Worm (Caenorhabditis elegans): ENCODE data around the gene srbc-3.

Gene srbc-3

ce11 chrV:3269407-3269806 is 38.9 kb upstream of the srbc-3 start, which contains the start of gene T28A11.19:
TSS of gene T28A11.19 (minus strand) at chrV:3269514.
- no peak for TF ChIP-seq peb-1 (tag; optimal IDR thresholded peaks at IDR 0.05)
- TF ChIP-seq R02D3.7 (tag; optimal IDR thresholded peaks at IDR 0.05) = no peak
- peak; percentile 33 for TF ChIP-seq sma-9 (GFP tag; optimal IDR thresholded peaks at IDR 0.05)
- TF ChIP-seq sma-9 (tag; optimal IDR thresholded peaks at IDR 0.05) = no peak
- no peak for TF ChIP-seq fos-1 (tag; optimal IDR thresholded peaks at IDR 0.05)
- TF ChIP-seq aly-2 (tag; optimal IDR thresholded peaks at IDR 0.05) = no peak

ce11 chrV:3273156-3273555 is 35.1 kb upstream of the srbc-3 start, which contains the start of gene T28A11.20:
TSS of gene T28A11.20 (minus strand) at chrV:3273256.
- TF ChIP-seq sma-3 (GFP tag; optimal IDR thresholded peaks at IDR 0.05) (no peak), C34F6.9 (tag; optimal IDR thresholded peaks at IDR 0.05) (no peak), crh-2 (tag; optimal IDR thresholded peaks at IDR 0.05) (no peak)

ce11 chrV:3273577-3274100 is 34.6 kb upstream of the srbc-3 start, which contains the start of gene T28A11.4:
TSS of gene T28A11.4 (plus strand) at chrV:3274050.
- no peak for TF ChIP-seq lsy-2 (tag; optimal IDR thresholded peaks at IDR 0.05)
- TF ChIP-seq ZK546.5 (tag; optimal IDR thresholded peaks at IDR 0.05) = no peak
- TF ChIP-seq nhr-77 (tag; optimal IDR thresholded peaks at IDR 0.05) = no peak
- no peak for TF ChIP-seq mdl-1 (tag; optimal IDR thresholded peaks at IDR 0.05)
- no peak for TF ChIP-seq nhr-237 (tag; optimal IDR thresholded peaks at IDR 0.05)

ce11 chrV:3275033-3275432 is 33.2 kb upstream of the srbc-3 start, which contains the start of gene T28A11.3:
TSS of gene T28A11.3 (plus strand) at chrV:3275333.
- TF ChIP-seq nhr-6 (tag; optimal IDR thresholded peaks at IDR 0.05) = no peak
- no peak for TF ChIP-seq alr-1 (tag; optimal IDR thresholded peaks at IDR 0.05)
- TF ChIP-seq sma-9 (GFP tag; optimal IDR thresholded peaks at IDR 0.05) = no peak
- TF ChIP-seq sma-9 (tag; optimal IDR thresholded peaks at IDR 0.05) = no peak
- TF ChIP-seq nhr-11 (tag; optimal IDR thresholded peaks at IDR 0.05) = no peak
- TF ChIP-seq nhr-23 (tag; optimal IDR thresholded peaks at IDR 0.05) = no peak
- TF ChIP-seq nhr-12 (tag; optimal IDR thresholded peaks at IDR 0.05) = no peak
- TF ChIP-seq nhr-25 (tag; optimal IDR thresholded peaks at IDR 0.05) = no peak
- no peak for TF ChIP-seq lsy-2 (tag; optimal IDR thresholded peaks at IDR 0.05)
- no peak for TF ChIP-seq nhr-237 (tag; optimal IDR thresholded peaks at IDR 0.05)
- no peak for TF ChIP-seq Y55F3AM.14 (GFP tag; optimal IDR thresholded peaks at IDR 0.05)
- no peak for TF ChIP-seq ceh-82 (tag; optimal IDR thresholded peaks at IDR 0.05)
- TF ChIP-seq crh-2 (tag; optimal IDR thresholded peaks at IDR 0.05) = no peak
- TF ChIP-seq egl-27 (tag; optimal IDR thresholded peaks at IDR 0.05) = no peak

- TF ChIP-seq nhr-77 (tag; optimal IDR thresholded peaks at IDR 0.05) (no peak), sma-9 (GFP tag; optimal IDR thresholded peaks at IDR 0.05) (peak; percentile 92), sma-9 (tag; optimal IDR thresholded peaks at IDR 0.05) (no peak), sem-4 (tag; optimal IDR thresholded peaks at IDR 0.05) (peak; percentile 4), nhr-237 (tag; optimal IDR thresholded peaks at IDR 0.05) (no peak), ceh-82 (tag; optimal IDR thresholded peaks at IDR 0.05) (no peak), ztf-4 (tag; optimal IDR thresholded peaks at IDR 0.05) (no peak), nhr-12 (tag; optimal IDR thresholded peaks at IDR 0.05) (no peak), dmd-4 (tag; optimal IDR thresholded peaks at IDR 0.05) (no peak), lin-13 (GFP tag; optimal IDR thresholded peaks at IDR 0.05) (no peak), F13H6.1 (tag; optimal IDR thresholded peaks at IDR 0.05) (peak; percentile 80), sma-3 (GFP tag; optimal IDR thresholded peaks at IDR 0.05) (no peak)
These were observed 32.1 kb upstream of the srbc-3 start for ce11 chrV:3276184-3276583.

ce11 chrV:3278101-3278639 is 30.1 kb upstream of the srbc-3 start, which contains the start of gene fbxa-64:
TSS of gene fbxa-64 (minus strand) at chrV:3278151.
- TF ChIP-seq Y55F3AM.14 (GFP tag; optimal IDR thresholded peaks at IDR 0.05) (no peak), C34F6.9 (tag; optimal IDR thresholded peaks at IDR 0.05) (peak; percentile 9), ztf-1 (GFP tag; conservative IDR thresholded peaks at IDR 0.05) (no peak), nhr-11 (tag; optimal IDR thresholded peaks at IDR 0.05) (no peak), lin-13 (GFP tag; optimal IDR thresholded peaks at IDR 0.05) (no peak), nhr-237 (tag; optimal IDR thresholded peaks at IDR 0.05) (no peak), nhr-25 (tag; optimal IDR thresholded peaks at IDR 0.05) (no peak), ama-1 (optimal IDR thresholded peaks at IDR 0.05) (no peak), blmp-1 (tag; optimal IDR thresholded peaks at IDR 0.05; ENCODE audit: insufficient read depth) (no peak), ceh-82 (tag; optimal IDR thresholded peaks at IDR 0.05) (no peak), lsy-2 (tag; optimal IDR thresholded peaks at IDR 0.05) (peak in 1 of 2 experiments; percentile 18)
